Fruit fly (Drosophila melanogaster) whole organism, wandering third instar larva: ENCODE data around the gene CG1979.

Experiments used
- fru ChIP-seq: fragments of 200-800 bp; sonication (Bioruptor generic); optimal IDR thresholded peaks from 3 replicates; lab custom pipeline; 2016; ENCODE audit warnings: missing biosample characterization, mild to moderate bottlenecking, missing genetic modification characterization
- pan ChIP-seq: fragments of >200 bp; optimal IDR thresholded peaks from 2 replicates; lab custom pipeline; 2017
- rgr ChIP-seq: fragments of 200-800 bp; sonication (Bioruptor generic); optimal IDR thresholded peaks from 3 replicates; lab custom pipeline; 2016; ENCODE audit warnings: missing biosample characterization, mild to moderate bottlenecking, missing genetic modification characterization

DNA sequence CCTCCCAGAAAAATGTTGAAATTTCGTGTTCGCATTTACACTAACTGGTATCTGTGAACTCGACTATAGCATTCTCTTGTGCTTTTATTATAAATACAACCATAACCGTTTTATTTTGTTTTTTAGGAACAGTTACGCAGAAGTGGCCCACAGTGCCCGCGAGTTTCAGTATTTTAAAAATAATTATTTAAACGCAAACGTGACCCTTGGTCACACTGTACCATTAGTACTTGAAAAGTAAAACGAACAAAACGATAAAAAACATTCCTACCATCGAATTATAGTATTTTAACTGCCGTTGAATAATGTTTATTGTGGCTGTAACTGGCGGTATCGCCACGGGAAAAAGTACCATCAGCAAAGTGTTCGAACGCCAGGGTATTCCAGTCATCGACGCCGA, 27.6 kb downstream of the CG1979 start, which contains the start of gene Dpck:
- TF ChIP-seq fru (GFP tag; lab: Kevin White, UChicago) (peak; percentile 34), rgr (GFP tag; lab: Kevin White, UChicago) (peak; percentile 19), pan (no peak)
